Fruit fly (Drosophila melanogaster): ENCODE measurements around the gene wkd.

- TF ChIP-seq Doc2 (GFP tag; IDR thresholded peaks at IDR 0.05) (no peak), Kr (GFP tag; optimal IDR thresholded peaks at IDR 0.05) (no peak), CG7271 (tag; optimal IDR thresholded peaks at IDR 0.05) (no peak)
These were observed 14.1 kb downstream of the wkd start for dm6 chr3R:11595523-11595922.

Data from whole organism, embryonic.